Worm (Caenorhabditis elegans) whole organism, midembryonic: ENCODE data around the gene aat-7.

ENCODE experiments used
- T22C8.4 ChIP-seq: fragments of 200-800 bp; sonication (Bioruptor generic); IDR thresholded peaks from 2 replicates; pipeline ENCODE4 v1.3.6; 2022; ENCODE audit warnings: missing genetic modification characterization, missing compliant biosample characterization
- cog-1 ChIP-seq: sonication (generic microtip); optimal IDR thresholded peaks from 2 replicates; lab custom pipeline; 2016; ENCODE audit warnings: missing genetic modification characterization, missing compliant biosample characterization
- flt-1 ChIP-seq: fragments of 200-800 bp; sonication (Bioruptor generic); IDR thresholded peaks from 2 replicates; pipeline ENCODE4 v1.3.6; 2022; ENCODE audit warnings: missing genetic modification characterization, missing compliant biosample characterization
- klf-2 ChIP-seq: fragments of 200-800 bp; sonication (Bioruptor generic); conservative IDR thresholded peaks from 2 replicates; pipeline ENCODE4 v1.3.6; 2022; ENCODE audit warnings: missing genetic modification reagents, missing genetic modification characterization, missing compliant biosample characterization
- med-1 ChIP-seq: sonication (generic microtip); optimal IDR thresholded peaks from 2 replicates; lab custom pipeline; 2017; ENCODE audit warnings: missing genetic modification characterization, mild to moderate bottlenecking, missing compliant biosample characterization, antibody characterized with exemption, missing genetic modification reagents; ENCODE audit not compliant: insufficient read depth
- ref-1 ChIP-seq: fragments of 200-800 bp; sonication (Bioruptor generic); conservative IDR thresholded peaks from 2 replicates; pipeline ENCODE4 v1.3.6; 2022; ENCODE audit warnings: missing genetic modification reagents, missing genetic modification characterization, missing compliant biosample characterization
- tab-1 ChIP-seq: fragments of 200-800 bp; sonication (Bioruptor generic); IDR thresholded peaks from 2 replicates; pipeline ENCODE4 v1.3.6; 2022; ENCODE audit warnings: missing genetic modification characterization, missing compliant biosample characterization
- ztf-23 ChIP-seq: fragments of 200-800 bp; sonication (Bioruptor generic); IDR thresholded peaks from 2 replicates; pipeline ENCODE4 v1.3.6; 2022; ENCODE audit warnings: missing genetic modification reagents, missing genetic modification characterization, missing compliant biosample characterization
- ztf-29 ChIP-seq: fragments of 200-800 bp; sonication (Bioruptor generic); IDR thresholded peaks from 2 replicates; pipeline ENCODE4 v1.3.6; 2022; ENCODE audit warnings: missing genetic modification reagents, missing genetic modification characterization, missing compliant biosample characterization

aat-7 gene

ce11 chrII:1402167-1402619, 15.5 kb downstream of the aat-7 start, which contains the start of gene Y51H7C.7:
Gene Y51H7C.7 (plus strand): TSS chrII:1402569.
- TF ChIP-seq flt-1 (no peak), T22C8.4 (GFP tag; lab: Robert Waterston, UW) (no peak), ztf-23 (no peak), tab-1 (GFP tag; lab: Robert Waterston, UW) (no peak), cog-1 (tag; lab: Kevin White, UChicago) (no peak), med-1 (GFP tag; lab: Kevin White, UChicago) (no peak), klf-2 (GFP tag; lab: Robert Waterston, UW) (no peak), ztf-29 (GFP tag; lab: Robert Waterston, UW) (no peak), ref-1 (GFP tag; lab: Robert Waterston, UW) (no peak)

ce11 chrII:1403056-1403455, 16.4 kb downstream of the aat-7 start, which contains the start of the genes Y51H7C.41 and cogc-4:
Gene Y51H7C.41 (plus strand): TSS chrII:1403321.
Gene cogc-4 (plus strand): TSS chrII:1403441.
- TF ChIP-seq flt-1: no peak
- TF ChIP-seq ztf-23: no peak
- TF ChIP-seq ztf-29 (GFP tag; lab: Robert Waterston, UW): no peak
- TF ChIP-seq med-1 (GFP tag; lab: Kevin White, UChicago): no peak
- TF ChIP-seq ref-1 (GFP tag; lab: Robert Waterston, UW): no peak
- TF ChIP-seq klf-2 (GFP tag; lab: Robert Waterston, UW): no peak
- TF ChIP-seq tab-1 (GFP tag; lab: Robert Waterston, UW): no peak
- no peak for TF ChIP-seq T22C8.4 (GFP tag; lab: Robert Waterston, UW)
- no peak for TF ChIP-seq cog-1 (tag; lab: Kevin White, UChicago)

ce11 chrII:1411372-1411771, 24.7 kb downstream of the aat-7 start, which contains the start of gene Y51H7C.9:
Gene Y51H7C.9 (minus strand): TSS chrII:1411472.
- TF ChIP-seq cog-1 (tag; lab: Kevin White, UChicago): no peak
- TF ChIP-seq T22C8.4 (GFP tag; lab: Robert Waterston, UW): no peak
- TF ChIP-seq tab-1 (GFP tag; lab: Robert Waterston, UW): no peak
- TF ChIP-seq med-1 (GFP tag; lab: Kevin White, UChicago): no peak

- TF ChIP-seq cog-1 (tag; lab: Kevin White, UChicago): no peak
- peak; percentile 45; the same call in 1 of the 2 replicates for TF ChIP-seq T22C8.4 (GFP tag; lab: Robert Waterston, UW)
- TF ChIP-seq ztf-29 (GFP tag; lab: Robert Waterston, UW): no peak
- TF ChIP-seq tab-1 (GFP tag; lab: Robert Waterston, UW): no peak
- no peak for TF ChIP-seq flt-1
Observed at ce11 chrII:1412359-1412907, 25.8 kb downstream of the aat-7 start, which contains the start of gene alkb-1. Gene alkb-1 (plus strand): TSS chrII:1412409.

- TF ChIP-seq cog-1 (tag; lab: Kevin White, UChicago) (no peak), T22C8.4 (GFP tag; lab: Robert Waterston, UW) (peak; percentile 35; the same call in 1 of the 2 replicates)
Observed at ce11 chrII:1419994-1420393, 33.3 kb downstream of the aat-7 start.

ce11 chrII:1420806-1421463, 34.3 kb downstream of the aat-7 start:
- TF ChIP-seq cog-1 (tag; lab: Kevin White, UChicago): no peak
- TF ChIP-seq klf-2 (GFP tag; lab: Robert Waterston, UW): no peak
- no peak for TF ChIP-seq flt-1
- no peak for TF ChIP-seq med-1 (GFP tag; lab: Kevin White, UChicago)
- TF ChIP-seq ztf-29 (GFP tag; lab: Robert Waterston, UW): no peak

ce11 chrII:1423660-1424059, 37.0 kb downstream of the aat-7 start, which contains the start of gene Y51H7C.10:
Gene Y51H7C.10 (minus strand): TSS chrII:1423760.
- no peak for TF ChIP-seq ztf-29 (GFP tag; lab: Robert Waterston, UW)
- TF ChIP-seq klf-2 (GFP tag; lab: Robert Waterston, UW): no peak
- no peak for TF ChIP-seq med-1 (GFP tag; lab: Kevin White, UChicago)
- TF ChIP-seq ref-1 (GFP tag; lab: Robert Waterston, UW): no peak
- TF ChIP-seq tab-1 (GFP tag; lab: Robert Waterston, UW): no peak
- TF ChIP-seq T22C8.4 (GFP tag; lab: Robert Waterston, UW): no peak
- TF ChIP-seq flt-1: no peak
- TF ChIP-seq ztf-23: no peak
- TF ChIP-seq cog-1 (tag; lab: Kevin White, UChicago): no peak

ce11 chrII:1436715-1437114, 50.0 kb downstream of the aat-7 start:
- TF ChIP-seq ztf-23 (no peak), tab-1 (GFP tag; lab: Robert Waterston, UW) (no peak), ztf-29 (GFP tag; lab: Robert Waterston, UW) (no peak), ref-1 (GFP tag; lab: Robert Waterston, UW) (no peak), T22C8.4 (GFP tag; lab: Robert Waterston, UW) (no peak), cog-1 (tag; lab: Kevin White, UChicago) (no peak), med-1 (GFP tag; lab: Kevin White, UChicago) (no peak), flt-1 (no peak), klf-2 (GFP tag; lab: Robert Waterston, UW) (no peak)

ce11 chrII:1437449-1438335, 51.0 kb downstream of the aat-7 start, which contains the start of gene nol-6:
Gene nol-6 (minus strand): TSS chrII:1437499.
- TF ChIP-seq ref-1 (GFP tag; lab: Robert Waterston, UW): no peak
- TF ChIP-seq flt-1: peak; percentile 36; the same call in 1 of the 2 replicates
- no peak for TF ChIP-seq klf-2 (GFP tag; lab: Robert Waterston, UW)
- TF ChIP-seq ztf-23: no peak
